Fruit fly (Drosophila melanogaster) Kc167 (cell line): Measurements from ENCODE around the gene CG32548.

Experiments used
- Sin3A ChIP-seq: fragments of >200 bp; optimal IDR thresholded peaks from 2 replicates; lab custom pipeline; 2018; ENCODE audit warnings: missing external identifiers
- h ChIP-seq: fragments of >200 bp; optimal IDR thresholded peaks from 3 replicates; lab custom pipeline; 2018; ENCODE audit warnings: missing external identifiers

- no peak for TF ChIP-seq h (lab: Kevin White, UChicago)
- no peak for TF ChIP-seq Sin3A (lab: Kevin White, UChicago)
These were observed 53.6 kb downstream of the CG32548 start, which contains the start of gene Tsf1 for dm6 chrX:18386784-18387183.
